Fruit fly (Drosophila melanogaster): ENCODE results near the gene Dph1.

Dph1 gene

dm6 chr3L:11680298-11680697, 16.5 kb downstream of the Dph1 start, which contains the start of gene CG32085 (continued):
- TF ChIP-seq Oaz (GFP tag; IDR thresholded peaks at IDR 0.05): 0 out of 2 replicates have a peak, but pooled peaks have one; percentile 16
- TF ChIP-seq CG10959 (GFP tag; IDR thresholded peaks at IDR 0.05): no peak
- no peak for TF ChIP-seq knrl (GFP tag; IDR thresholded peaks at IDR 0.05; ENCODE audit: partially characterized antibody)
- TF ChIP-seq az2 (GFP tag; optimal IDR thresholded peaks at IDR 0.05): peak; percentile 56
- TF ChIP-seq CG3838 (GFP tag; optimal IDR thresholded peaks at IDR 0.05): no peak
- peak; percentile 38; the same call in 1 of the 3 replicates for TF ChIP-seq ase (GFP tag; IDR thresholded peaks at IDR 0.05)
- TF ChIP-seq gt (GFP tag; IDR thresholded peaks at IDR 0.05): no peak
- no peak for TF ChIP-seq vnd (GFP tag; IDR thresholded peaks at IDR 0.05; ENCODE audit: partially characterized antibody)
- TF ChIP-seq CG16863 (GFP tag; optimal IDR thresholded peaks at IDR 0.05): peak; percentile 52
- TF ChIP-seq CG31224 (GFP tag; IDR thresholded peaks at IDR 0.05): 0 out of 2 replicates have a peak, but pooled peaks have one; percentile 33
- no peak for TF ChIP-seq GATAe (GFP tag; conservative IDR thresholded peaks at IDR 0.05)
- TF ChIP-seq MESR4 (GFP tag; optimal IDR thresholded peaks at IDR 0.05): no peak
- TF ChIP-seq CG10321 (GFP tag; IDR thresholded peaks at IDR 0.05): no peak
- no peak for TF ChIP-seq fd64A (GFP tag; optimal IDR thresholded peaks at IDR 0.05)
- TF ChIP-seq rib (GFP tag; IDR thresholded peaks at IDR 0.05): peak; percentile 51; the same call in 1 of the 2 replicates
- no peak for TF ChIP-seq Bgb (GFP tag; IDR thresholded peaks at IDR 0.05; ENCODE audit: partially characterized antibody)
- peak; percentile 72 for TF ChIP-seq ranshi (GFP tag; IDR thresholded peaks at IDR 0.05)
- peak; percentile 50 for TF ChIP-seq CG6765 (GFP tag; optimal IDR thresholded peaks at IDR 0.05)
- TF ChIP-seq exex (tag; optimal IDR thresholded peaks at IDR 0.05): peak; percentile 6
- peak; percentile 39 for TF ChIP-seq Nf-YC (tag; optimal IDR thresholded peaks at IDR 0.05)
- peak; percentile 40 for TF ChIP-seq Hey (tag; optimal IDR thresholded peaks at IDR 0.05)
- TF ChIP-seq CG15514 (GFP tag; optimal IDR thresholded peaks at IDR 0.05): peak; percentile 81
- TF ChIP-seq Mes4 (GFP tag; optimal IDR thresholded peaks at IDR 0.05): peak; percentile 3
- TF ChIP-seq CG10147 (GFP tag; optimal IDR thresholded peaks at IDR 0.05): peak; percentile 30
- peak; percentile 74 for TF ChIP-seq row (GFP tag; IDR thresholded peaks at IDR 0.05)
- TF ChIP-seq CG10366 (GFP tag; IDR thresholded peaks at IDR 0.05): peak; percentile 32; the same call in 1 of the 2 replicates
- peak; percentile 53 for TF ChIP-seq eyg (GFP tag; optimal IDR thresholded peaks at IDR 0.05)
- TF ChIP-seq CG15073 (GFP tag; optimal IDR thresholded peaks at IDR 0.05): no peak
- no peak for TF ChIP-seq psq (GFP tag; optimal IDR thresholded peaks at IDR 0.05)
- peak; percentile 0 for TF ChIP-seq kni (GFP tag; optimal IDR thresholded peaks at IDR 0.05)
- TF ChIP-seq Camta (GFP tag; optimal IDR thresholded peaks at IDR 0.05): peak; percentile 0
- peak; percentile 38 for TF ChIP-seq HmgZ (tag; optimal IDR thresholded peaks at IDR 0.05)
- peak; percentile 25 for TF ChIP-seq pb (GFP tag; optimal IDR thresholded peaks at IDR 0.05)
- peak; percentile 83 for TF ChIP-seq sens (GFP tag)
- TF ChIP-seq CG13775 (GFP tag; optimal IDR thresholded peaks at IDR 0.05): peak; percentile 9
- TF ChIP-seq CG4854 (GFP tag; optimal IDR thresholded peaks at IDR 0.05): peak; percentile 17
- TF ChIP-seq CG2120 (GFP tag; optimal IDR thresholded peaks at IDR 0.05): peak; percentile 89
- TF ChIP-seq Hr51 (GFP tag; optimal IDR thresholded peaks at IDR 0.05): peak; percentile 22 to 33
- TF ChIP-seq CG1602 (GFP tag; optimal IDR thresholded peaks at IDR 0.05): no peak
- TF ChIP-seq CG7357 (GFP tag; IDR thresholded peaks at IDR 0.05): 0 out of 3 replicates have a peak, but pooled peaks have one; percentile 43
- TF ChIP-seq Hr39 (optimal IDR thresholded peaks at IDR 0.05): no peak
- TF ChIP-seq CG3726 (GFP tag; IDR thresholded peaks at IDR 0.05): no peak
- TF ChIP-seq Mad (GFP tag; optimal IDR thresholded peaks at IDR 0.05): no peak
- TF ChIP-seq Lim3 (GFP tag; IDR thresholded peaks at IDR 0.05): no peak
- peak; percentile 60 for TF ChIP-seq CG12155 (GFP tag; optimal IDR thresholded peaks at IDR 0.05)
- no peak for TF ChIP-seq Abd-B (GFP tag; optimal IDR thresholded peaks at IDR 0.05)
- peak; percentile 27 for TF ChIP-seq CG17385 (GFP tag; optimal IDR thresholded peaks at IDR 0.05)
- TF ChIP-seq stc (GFP tag; IDR thresholded peaks at IDR 0.05): peak; percentile 53; the same call in 1 of the 2 replicates
- peak; percentile 4 for TF ChIP-seq Fer2 (tag; optimal IDR thresholded peaks at IDR 0.05)
- TF ChIP-seq HLHmδ (GFP tag; optimal IDR thresholded peaks at IDR 0.05): peak; percentile 18
- no peak for TF ChIP-seq HmgD (GFP tag; optimal IDR thresholded peaks at IDR 0.05)
- TF ChIP-seq CG17186 (GFP tag; optimal IDR thresholded peaks at IDR 0.05): no peak

Data from whole organism, embryonic.